Fruit fly (Drosophila melanogaster) Kc167 (cell line): ENCODE measurements around the gene CG14341.

Source experiments
- Myc ChIP-seq: fragments of >200 bp; optimal IDR thresholded peaks from 2 replicates; lab custom pipeline; 2017; ENCODE audit warnings: missing external identifiers
- Sin3A ChIP-seq: fragments of >200 bp; optimal IDR thresholded peaks from 2 replicates; lab custom pipeline; 2018; ENCODE audit warnings: missing external identifiers
- insv ChIP-seq: fragments of >200 bp; optimal IDR thresholded peaks from 3 replicates; lab custom pipeline; 2018; ENCODE audit warnings: missing external identifiers
- ttk ChIP-seq: sonication (Bioruptor generic); optimal IDR thresholded peaks from 2 replicates; lab custom pipeline; 2017; ENCODE audit warnings: missing external identifiers

DNA sequence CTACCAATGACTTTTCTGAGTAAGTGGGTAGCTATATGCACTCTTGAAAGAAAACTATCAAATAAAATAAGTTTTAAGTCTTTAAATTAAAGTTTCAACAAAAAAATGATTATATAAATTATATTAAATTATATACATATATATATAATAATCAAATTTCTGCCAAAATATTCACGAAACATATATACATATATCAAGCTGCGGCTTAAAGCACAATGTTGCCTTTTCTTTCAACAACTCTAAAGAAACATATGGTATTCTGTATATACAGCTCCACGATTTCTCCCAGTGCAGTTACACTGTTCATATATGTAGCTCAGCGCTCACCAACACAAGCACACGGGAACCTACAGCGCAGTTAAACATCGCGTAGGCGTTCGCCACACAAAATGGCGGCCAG is 30.8 kb upstream of the CG14341 start:
- TF ChIP-seq Myc, result no peak
- no peak for TF ChIP-seq Sin3A (lab: Kevin White, UChicago)
- TF ChIP-seq insv, result no peak
- no peak for TF ChIP-seq ttk (lab: Kevin White, UChicago)
